Worm (Caenorhabditis elegans) whole organism, midembryonic: ENCODE measurements around the gene ncs-1.

Source experiments
- T22C8.4 ChIP-seq: fragments of 200-800 bp; sonication (Bioruptor generic); IDR thresholded peaks from 2 replicates; pipeline ENCODE4 v1.3.6; 2022; ENCODE audit warnings: missing genetic modification characterization, missing compliant biosample characterization
- cog-1 ChIP-seq: sonication (generic microtip); optimal IDR thresholded peaks from 2 replicates; lab custom pipeline; 2016; ENCODE audit warnings: missing genetic modification characterization, missing compliant biosample characterization
- flt-1 ChIP-seq: fragments of 200-800 bp; sonication (Bioruptor generic); IDR thresholded peaks from 2 replicates; pipeline ENCODE4 v1.3.6; 2022; ENCODE audit warnings: missing genetic modification characterization, missing compliant biosample characterization
- klf-2 ChIP-seq: fragments of 200-800 bp; sonication (Bioruptor generic); conservative IDR thresholded peaks from 2 replicates; pipeline ENCODE4 v1.3.6; 2022; ENCODE audit warnings: missing genetic modification reagents, missing genetic modification characterization, missing compliant biosample characterization
- med-1 ChIP-seq: sonication (generic microtip); optimal IDR thresholded peaks from 2 replicates; lab custom pipeline; 2017; ENCODE audit warnings: missing genetic modification characterization, mild to moderate bottlenecking, missing compliant biosample characterization, antibody characterized with exemption, missing genetic modification reagents; ENCODE audit not compliant: insufficient read depth
- ref-1 ChIP-seq: fragments of 200-800 bp; sonication (Bioruptor generic); conservative IDR thresholded peaks from 2 replicates; pipeline ENCODE4 v1.3.6; 2022; ENCODE audit warnings: missing genetic modification reagents, missing genetic modification characterization, missing compliant biosample characterization
- tab-1 ChIP-seq: fragments of 200-800 bp; sonication (Bioruptor generic); IDR thresholded peaks from 2 replicates; pipeline ENCODE4 v1.3.6; 2022; ENCODE audit warnings: missing genetic modification characterization, missing compliant biosample characterization
- ztf-23 ChIP-seq: fragments of 200-800 bp; sonication (Bioruptor generic); IDR thresholded peaks from 2 replicates; pipeline ENCODE4 v1.3.6; 2022; ENCODE audit warnings: missing genetic modification reagents, missing genetic modification characterization, missing compliant biosample characterization
- ztf-29 ChIP-seq: fragments of 200-800 bp; sonication (Bioruptor generic); IDR thresholded peaks from 2 replicates; pipeline ENCODE4 v1.3.6; 2022; ENCODE audit warnings: missing genetic modification reagents, missing genetic modification characterization, missing compliant biosample characterization

The ncs-1 gene

ce11 chrX:954499-955061 is 8.5 kb downstream of the ncs-1 start, which contains the start of gene apm-3:
Gene apm-3, plus strand, starts transcription at chrX:954975.
- TF ChIP-seq ztf-23 (GFP tag; lab: Robert Waterston, UW) (no peak), med-1 (GFP tag; lab: Kevin White, UChicago) (no peak), ztf-29 (GFP tag; lab: Robert Waterston, UW) (no peak), T22C8.4 (0 out of 2 replicates have a peak, but pooled peaks have one; percentile 17), cog-1 (tag; lab: Kevin White, UChicago) (peak; percentile 36), ref-1 (GFP tag; lab: Robert Waterston, UW) (no peak), tab-1 (0 out of 2 replicates have a peak, but pooled peaks have one; percentile 53), flt-1 (GFP tag; lab: Robert Waterston, UW) (no peak)

ce11 chrX:952557-953083 is 10.5 kb downstream of the ncs-1 start:
- TF ChIP-seq T22C8.4 (no peak), tab-1 (no peak), ztf-23 (GFP tag; lab: Robert Waterston, UW) (no peak), cog-1 (tag; lab: Kevin White, UChicago) (peak; percentile 8), med-1 (GFP tag; lab: Kevin White, UChicago) (no peak)

ce11 chrX:950482-950881 is 12.6 kb downstream of the ncs-1 start, which contains the start of gene arr-1:
Gene arr-1, plus strand, starts transcription at chrX:950782.
- TF ChIP-seq ztf-23 (GFP tag; lab: Robert Waterston, UW): no peak

ce11 chrX:949466-949865 is 13.6 kb downstream of the ncs-1 start:
- TF ChIP-seq flt-1 (GFP tag; lab: Robert Waterston, UW) (peak; percentile 79), med-1 (GFP tag; lab: Kevin White, UChicago) (no peak), ztf-23 (GFP tag; lab: Robert Waterston, UW) (peak; percentile 69; the same call in 1 of the 2 replicates), ref-1 (GFP tag; lab: Robert Waterston, UW) (no peak), T22C8.4 (no peak), tab-1 (peak; percentile 80), ztf-29 (GFP tag; lab: Robert Waterston, UW) (no peak), klf-2 (GFP tag; lab: Robert Waterston, UW) (peak; percentile 59; the same call in 1 of the 2 replicates), cog-1 (tag; lab: Kevin White, UChicago) (peak; percentile 96)

ce11 chrX:948783-949182 is 14.3 kb downstream of the ncs-1 start, which contains the start of gene sms-2:
Gene sms-2, minus strand, starts transcription at chrX:948883.
- TF ChIP-seq med-1 (GFP tag; lab: Kevin White, UChicago) (no peak), flt-1 (GFP tag; lab: Robert Waterston, UW) (no peak), cog-1 (tag; lab: Kevin White, UChicago) (no peak), ztf-23 (GFP tag; lab: Robert Waterston, UW) (no peak), ztf-29 (GFP tag; lab: Robert Waterston, UW) (no peak), tab-1 (no peak), klf-2 (GFP tag; lab: Robert Waterston, UW) (no peak), ref-1 (GFP tag; lab: Robert Waterston, UW) (no peak), T22C8.4 (no peak)

- TF ChIP-seq klf-2 (GFP tag; lab: Robert Waterston, UW) (no peak), med-1 (GFP tag; lab: Kevin White, UChicago) (no peak), ztf-29 (GFP tag; lab: Robert Waterston, UW) (no peak), cog-1 (tag; lab: Kevin White, UChicago) (no peak), flt-1 (GFP tag; lab: Robert Waterston, UW) (no peak), ztf-23 (GFP tag; lab: Robert Waterston, UW) (no peak), T22C8.4 (no peak), tab-1 (no peak), ref-1 (GFP tag; lab: Robert Waterston, UW) (no peak)
These were observed 15.2 kb downstream of the ncs-1 start for ce11 chrX:947885-948284.

DNA sequence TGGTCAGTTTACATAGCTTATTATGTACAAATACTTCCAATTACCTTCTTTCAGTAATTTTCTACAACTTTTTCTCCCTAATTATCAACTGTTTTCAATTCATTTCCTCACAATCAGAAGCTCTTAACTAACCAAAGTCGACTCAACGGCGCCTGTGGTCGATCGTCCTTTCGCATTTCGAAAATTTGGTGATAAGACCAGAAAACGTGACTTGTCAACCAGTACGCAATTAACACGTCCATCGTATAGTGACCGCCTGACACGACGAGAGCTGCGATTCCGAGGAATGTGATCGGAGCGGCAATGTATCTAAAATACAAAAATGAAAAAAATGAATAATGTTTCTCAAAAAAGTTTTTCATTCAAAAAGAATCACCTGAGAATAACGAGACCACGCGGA is 17.4 kb downstream of the ncs-1 start:
- no peak for TF ChIP-seq flt-1 (GFP tag; lab: Robert Waterston, UW)
- TF ChIP-seq ref-1 (GFP tag; lab: Robert Waterston, UW): no peak
- no peak for TF ChIP-seq tab-1
- TF ChIP-seq ztf-23 (GFP tag; lab: Robert Waterston, UW): no peak
- TF ChIP-seq ztf-29 (GFP tag; lab: Robert Waterston, UW): no peak
- TF ChIP-seq med-1 (GFP tag; lab: Kevin White, UChicago): no peak
- TF ChIP-seq cog-1 (tag; lab: Kevin White, UChicago): no peak
- TF ChIP-seq T22C8.4: no peak
- no peak for TF ChIP-seq klf-2 (GFP tag; lab: Robert Waterston, UW)

- TF ChIP-seq flt-1 (GFP tag; lab: Robert Waterston, UW) (peak; percentile 17; the same call in 1 of the 2 replicates), tab-1 (0 out of 2 replicates have a peak, but pooled peaks have one; percentile 18)
These were observed 19.4 kb downstream of the ncs-1 start for ce11 chrX:943698-944097.

DNA sequence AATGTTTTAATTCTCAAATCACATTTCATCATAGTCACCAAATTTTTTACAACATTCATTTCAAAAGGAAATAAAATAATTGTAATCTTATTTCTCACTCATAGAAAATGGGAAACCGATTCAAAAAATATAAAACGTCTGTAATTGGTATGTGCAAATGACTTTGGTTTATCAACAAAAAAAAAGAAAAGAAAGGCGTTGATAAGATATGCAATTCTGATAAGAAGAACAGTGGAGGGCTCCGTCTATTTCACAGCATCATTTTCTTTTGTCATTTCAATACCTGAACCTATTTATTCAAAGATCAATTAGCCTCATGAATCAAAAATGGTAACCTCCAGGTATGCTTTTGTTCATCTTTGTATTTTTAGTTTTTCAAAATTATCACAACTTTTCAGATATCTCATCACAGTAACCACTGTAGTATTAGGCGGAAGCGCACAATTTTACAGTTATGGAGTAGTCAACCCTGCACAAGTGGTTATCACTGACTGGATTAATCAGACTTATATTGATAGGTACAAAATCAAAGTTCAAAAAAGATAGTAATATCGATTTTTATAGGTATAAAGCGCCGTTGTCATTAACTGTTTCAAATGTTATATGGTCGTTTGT is 24.7 kb downstream of the ncs-1 start, which contains the start of gene F53H8.3:
TSS of gene F53H8.3 (plus strand) at position 275 of the 615 bp plus-strand sequence.
- TF ChIP-seq ztf-23 (GFP tag; lab: Robert Waterston, UW) (no peak), T22C8.4 (no peak)

ce11 chrX:936013-936412 is 27.1 kb downstream of the ncs-1 start:
- TF ChIP-seq klf-2 (GFP tag; lab: Robert Waterston, UW) (no peak), ztf-23 (GFP tag; lab: Robert Waterston, UW) (no peak), cog-1 (tag; lab: Kevin White, UChicago) (no peak), ref-1 (GFP tag; lab: Robert Waterston, UW) (no peak), med-1 (GFP tag; lab: Kevin White, UChicago) (no peak), flt-1 (GFP tag; lab: Robert Waterston, UW) (no peak), tab-1 (no peak), ztf-29 (GFP tag; lab: Robert Waterston, UW) (no peak), T22C8.4 (no peak)
